Fruit fly (Drosophila melanogaster): ENCODE data around the gene pdgy.

Gene pdgy

dm6 chrX:14905499-14906044, 47.8 kb downstream of the pdgy start, which contains the start of gene CG9512:
TSS of gene CG9512 (minus strand) at chrX:14905549.
- TF ChIP-seq psq (optimal IDR thresholded peaks at IDR 0.05) = no peak
- TF ChIP-seq ttk (optimal IDR thresholded peaks at IDR 0.05) = no peak
- no peak for TF ChIP-seq Sin3A (optimal IDR thresholded peaks at IDR 0.05)
- no peak for TF ChIP-seq Myc (optimal IDR thresholded peaks at IDR 0.05)
- TF ChIP-seq insv (optimal IDR thresholded peaks at IDR 0.05) = no peak
- no peak for TF ChIP-seq h (optimal IDR thresholded peaks at IDR 0.05)

dm6 chrX:14897592-14897991, 55.7 kb downstream of the pdgy start:
- no peak for TF ChIP-seq ttk (optimal IDR thresholded peaks at IDR 0.05)
- TF ChIP-seq h (optimal IDR thresholded peaks at IDR 0.05) = no peak
- no peak for TF ChIP-seq Myc (optimal IDR thresholded peaks at IDR 0.05)
- no peak for TF ChIP-seq insv (optimal IDR thresholded peaks at IDR 0.05)

- no peak for TF ChIP-seq Myc (optimal IDR thresholded peaks at IDR 0.05)
- no peak for TF ChIP-seq ttk (optimal IDR thresholded peaks at IDR 0.05)
- no peak for TF ChIP-seq h (optimal IDR thresholded peaks at IDR 0.05)
- TF ChIP-seq psq (optimal IDR thresholded peaks at IDR 0.05) = no peak
- TF ChIP-seq insv (optimal IDR thresholded peaks at IDR 0.05) = no peak
- no peak for TF ChIP-seq Sin3A (optimal IDR thresholded peaks at IDR 0.05)
These were observed 56.5 kb downstream of the pdgy start, which contains the start of gene CG9514 for dm6 chrX:14896791-14897190. TSS of gene CG9514 (minus strand) at chrX:14896891.

- TF ChIP-seq ttk (optimal IDR thresholded peaks at IDR 0.05) (no peak), h (optimal IDR thresholded peaks at IDR 0.05) (no peak), psq (optimal IDR thresholded peaks at IDR 0.05) (no peak), Myc (optimal IDR thresholded peaks at IDR 0.05) (no peak), insv (optimal IDR thresholded peaks at IDR 0.05) (no peak), Sin3A (optimal IDR thresholded peaks at IDR 0.05) (no peak)
These were observed 57.0 kb downstream of the pdgy start for dm6 chrX:14896310-14896709.

- TF ChIP-seq insv (optimal IDR thresholded peaks at IDR 0.05) (no peak), Myc (optimal IDR thresholded peaks at IDR 0.05) (no peak), psq (optimal IDR thresholded peaks at IDR 0.05) (no peak), Sin3A (optimal IDR thresholded peaks at IDR 0.05) (no peak), h (optimal IDR thresholded peaks at IDR 0.05) (no peak), ttk (optimal IDR thresholded peaks at IDR 0.05) (no peak)
These were observed 59.5 kb downstream of the pdgy start for dm6 chrX:14893872-14894271.

dm6 chrX:14892303-14892702, 61.0 kb downstream of the pdgy start:
- TF ChIP-seq psq (optimal IDR thresholded peaks at IDR 0.05) (no peak), ttk (optimal IDR thresholded peaks at IDR 0.05) (no peak), Myc (optimal IDR thresholded peaks at IDR 0.05) (no peak), h (optimal IDR thresholded peaks at IDR 0.05) (no peak)

- TF ChIP-seq Myc (optimal IDR thresholded peaks at IDR 0.05) (no peak), ttk (optimal IDR thresholded peaks at IDR 0.05) (no peak), psq (optimal IDR thresholded peaks at IDR 0.05) (no peak)
These were observed 67.8 kb downstream of the pdgy start for dm6 chrX:14885554-14885953.

- no peak for TF ChIP-seq Sin3A (optimal IDR thresholded peaks at IDR 0.05)
- no peak for TF ChIP-seq insv (optimal IDR thresholded peaks at IDR 0.05)
- no peak for TF ChIP-seq ttk (optimal IDR thresholded peaks at IDR 0.05)
- TF ChIP-seq h (optimal IDR thresholded peaks at IDR 0.05) = no peak
- TF ChIP-seq psq (optimal IDR thresholded peaks at IDR 0.05) = no peak
- no peak for TF ChIP-seq Myc (optimal IDR thresholded peaks at IDR 0.05)
These were observed 69.3 kb downstream of the pdgy start for dm6 chrX:14883993-14884392.
